Worm (Caenorhabditis elegans): ENCODE measurements around the gene F46G11.6.

DNA sequence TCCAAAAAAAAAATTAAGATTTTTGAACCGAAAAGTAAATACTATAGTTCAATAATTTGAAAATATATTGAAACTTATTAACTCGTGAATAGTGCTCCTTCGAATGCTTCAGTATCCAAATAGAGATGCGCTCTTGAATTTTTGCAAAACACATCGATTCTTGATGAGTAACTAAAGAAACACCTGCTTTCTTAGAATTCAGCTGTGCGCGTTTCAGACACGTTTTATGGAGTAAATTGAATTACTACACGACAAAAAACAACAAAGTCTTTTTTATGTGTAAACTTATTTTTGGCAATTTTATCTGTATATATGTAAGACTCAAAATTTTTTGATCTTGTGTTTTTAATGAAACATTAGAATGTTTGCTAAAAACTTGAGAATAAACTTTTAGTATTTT, 50.2 kb downstream of the F46G11.6 start:
- TF ChIP-seq flt-1 (GFP tag; IDR thresholded peaks at IDR 0.05) (no peak), klf-2 (GFP tag; conservative IDR thresholded peaks at IDR 0.05) (no peak), ref-1 (GFP tag; conservative IDR thresholded peaks at IDR 0.05) (no peak), cog-1 (tag; optimal IDR thresholded peaks at IDR 0.05) (no peak), ztf-23 (GFP tag; IDR thresholded peaks at IDR 0.05) (no peak)
